Fruit fly (Drosophila melanogaster) whole organism, embryonic: ENCODE results near the gene Gr64b.

Experiments
- CG10209 ChIP-seq: fragments of 200-800 bp; sonication (Bioruptor generic); optimal IDR thresholded peaks from 3 replicates; lab custom pipeline; 2017; ENCODE audit warnings: missing biosample characterization, mild to moderate bottlenecking, missing genetic modification characterization, missing genetic modification reagents
- CG1024 ChIP-seq: fragments of 200-800 bp; sonication (Bioruptor generic); IDR thresholded peaks from 2 replicates; pipeline ENCODE4 v1.3.6; 2022; ENCODE audit warnings: missing biosample characterization, missing genetic modification characterization
- CG12071 ChIP-seq: fragments of 200-800 bp; sonication (Bioruptor generic); optimal IDR thresholded peaks from 3 replicates; lab custom pipeline; 2018; ENCODE audit warnings: missing biosample characterization, mild to moderate bottlenecking, missing genetic modification characterization
- CG14050 ChIP-seq: fragments of 200-800 bp; sonication (Bioruptor generic); IDR thresholded peaks from 3 replicates; pipeline ENCODE4 v1.3.6; 2022; ENCODE audit warnings: missing biosample characterization, missing genetic modification characterization
- CG14710 ChIP-seq: fragments of 200-800 bp; sonication (Bioruptor generic); optimal IDR thresholded peaks from 3 replicates; lab custom pipeline; 2019; ENCODE audit warnings: missing biosample characterization, mild to moderate bottlenecking, missing genetic modification characterization, moderate library complexity
- CG15073 ChIP-seq: fragments of 200-800 bp; sonication (Bioruptor generic); optimal IDR thresholded peaks from 2 replicates; lab custom pipeline; 2016; ENCODE audit warnings: missing biosample characterization, missing genetic modification characterization
- CG15514 ChIP-seq: fragments of 200-800 bp; sonication (Bioruptor generic); optimal IDR thresholded peaks from 3 replicates; lab custom pipeline; 2017; ENCODE audit warnings: missing biosample characterization, missing genetic modification characterization, mild to moderate bottlenecking, moderate library complexity, missing genetic modification reagents
- CG16779 ChIP-seq: fragments of 200-800 bp; sonication (Bioruptor generic); IDR thresholded peaks from 2 replicates; pipeline ENCODE4 v1.3.6; 2022; ENCODE audit warnings: missing biosample characterization, missing genetic modification characterization
- CG17186 ChIP-seq: fragments of 200-800 bp; sonication (Bioruptor generic); optimal IDR thresholded peaks from 3 replicates; lab custom pipeline; 2017; ENCODE audit warnings: missing biosample characterization, missing genetic modification reagents, missing genetic modification characterization
- CG18011 ChIP-seq: fragments of 200-800 bp; sonication (Bioruptor generic); optimal IDR thresholded peaks from 2 replicates; lab custom pipeline; 2017; ENCODE audit warnings: missing biosample characterization, missing genetic modification characterization, mild to moderate bottlenecking, moderate library complexity, missing genotype
- CG2120 ChIP-seq: fragments of 200-800 bp; sonication (Bioruptor generic); optimal IDR thresholded peaks from 3 replicates; lab custom pipeline; 2016; ENCODE audit warnings: missing biosample characterization, missing genetic modification characterization
- CG30403 ChIP-seq: fragments of 200-800 bp; sonication (Bioruptor generic); optimal IDR thresholded peaks from 3 replicates; lab custom pipeline; 2016; ENCODE audit warnings: missing biosample characterization, missing genetic modification characterization
- CG33557 ChIP-seq: fragments of 200-800 bp; sonication (Bioruptor generic); optimal IDR thresholded peaks from 2 replicates; lab custom pipeline; 2019; ENCODE audit warnings: missing biosample characterization, mild to moderate bottlenecking, missing genetic modification characterization, moderate library complexity
- CG34224 ChIP-seq: fragments of 200-800 bp; sonication (Bioruptor generic); IDR thresholded peaks from 3 replicates; pipeline ENCODE4 v1.3.6; 2022; ENCODE audit warnings: missing biosample characterization, missing genetic modification characterization; ENCODE audit not compliant: partially characterized antibody
- CG42726 ChIP-seq: fragments of 200-800 bp; sonication (Bioruptor generic); IDR thresholded peaks from 2 replicates; pipeline ENCODE4 v1.3.6; 2022; ENCODE audit warnings: missing biosample characterization, missing genetic modification characterization; ENCODE audit not compliant: partially characterized antibody
- CG4328 ChIP-seq: fragments of 200-800 bp; sonication (Bioruptor generic); optimal IDR thresholded peaks from 3 replicates; lab custom pipeline; 2017; ENCODE audit warnings: missing biosample characterization, missing genetic modification reagents, missing genetic modification characterization
- CG4404 ChIP-seq: fragments of 200-800 bp; sonication (Bioruptor generic); IDR thresholded peaks from 2 replicates; pipeline ENCODE4 v1.3.6; 2022; ENCODE audit warnings: missing biosample characterization, missing genetic modification characterization
- CG4730 ChIP-seq: fragments of 200-800 bp; sonication (Bioruptor generic); IDR thresholded peaks from 2 replicates; pipeline ENCODE4 v1.3.6; 2022; ENCODE audit warnings: missing biosample characterization, missing genetic modification characterization
- CG5953 ChIP-seq: fragments of 200-800 bp; sonication (Bioruptor generic); IDR thresholded peaks from 2 replicates; pipeline ENCODE4 v1.3.6; 2022; ENCODE audit warnings: missing biosample characterization, missing genetic modification characterization
- CG6654 ChIP-seq: fragments of 200-800 bp; sonication (Bioruptor generic); optimal IDR thresholded peaks from 2 replicates; lab custom pipeline; 2017; ENCODE audit warnings: missing biosample characterization, mild to moderate bottlenecking, missing genetic modification characterization
- CG7271 ChIP-seq: fragments of 200-800 bp; sonication (Bioruptor generic); optimal IDR thresholded peaks from 2 replicates; lab custom pipeline; 2018; ENCODE audit warnings: missing biosample characterization, mild to moderate bottlenecking, missing genetic modification characterization, moderate library complexity
- CG8281 ChIP-seq: fragments of 200-800 bp; sonication (Bioruptor generic); optimal IDR thresholded peaks from 2 replicates; lab custom pipeline; 2018; ENCODE audit warnings: missing biosample characterization, mild to moderate bottlenecking, missing genetic modification characterization, moderate library complexity
- CG9727 ChIP-seq: fragments of 200-800 bp; sonication (Bioruptor generic); optimal IDR thresholded peaks from 3 replicates; lab custom pipeline; 2017; ENCODE audit warnings: missing biosample characterization, mild to moderate bottlenecking, missing genetic modification characterization
- Dbx ChIP-seq: fragments of 200-800 bp; sonication (Bioruptor generic); IDR thresholded peaks from 3 replicates; pipeline ENCODE4 v1.3.6; 2022; ENCODE audit warnings: missing biosample characterization, missing genetic modification characterization
- Doc2 ChIP-seq: fragments of 200-800 bp; sonication (Bioruptor generic); IDR thresholded peaks from 2 replicates; pipeline ENCODE4 v1.3.6; 2022; ENCODE audit warnings: missing biosample characterization, missing genetic modification characterization
- Doc3 ChIP-seq: fragments of 200-800 bp; sonication (Bioruptor generic); IDR thresholded peaks from 3 replicates; pipeline ENCODE4 v1.3.6; 2022; ENCODE audit warnings: missing biosample characterization, missing genetic modification characterization; ENCODE audit not compliant: partially characterized antibody
- Ets97D ChIP-seq: fragments of 200-800 bp; sonication (Bioruptor generic); optimal IDR thresholded peaks from 3 replicates; lab custom pipeline; 2016; ENCODE audit warnings: missing biosample characterization, missing genetic modification characterization
- HLH54F ChIP-seq: fragments of 200-800 bp; sonication (Bioruptor generic); optimal IDR thresholded peaks from 3 replicates; lab custom pipeline; 2016; ENCODE audit warnings: missing biosample characterization, missing genetic modification characterization
- Hmr ChIP-seq: fragments of 200-800 bp; sonication (Bioruptor generic); optimal IDR thresholded peaks from 3 replicates; lab custom pipeline; 2017; ENCODE audit warnings: mild to moderate bottlenecking, missing biosample characterization, missing genetic modification reagents, missing genetic modification characterization
- MESR4 ChIP-seq: fragments of 200-800 bp; sonication (Bioruptor generic); optimal IDR thresholded peaks from 2 replicates; lab custom pipeline; 2018; ENCODE audit warnings: missing biosample characterization, mild to moderate bottlenecking, missing genetic modification characterization, moderate library complexity
- Rfx ChIP-seq: fragments of 200-800 bp; sonication (Bioruptor generic); IDR thresholded peaks from 2 replicates; pipeline ENCODE4 v1.3.6; 2022; ENCODE audit warnings: missing biosample characterization, missing genetic modification characterization
- Stat92E ChIP-seq, 3 experiments: fragments of >200 bp in 2 of 3; fragments of 200-800 bp in 1 of 3; sonication (Bioruptor generic) in 1 of 3; optimal IDR thresholded peaks; 2 replicates each; lab custom pipeline; 2017 to 2019; ENCODE audit warnings: missing biosample characterization in 3 of 3, missing genetic modification characterization in 3 of 3, mild to moderate bottlenecking in 1 of 3, moderate library complexity in 1 of 3
- bbx ChIP-seq: fragments of 200-800 bp; sonication (Bioruptor generic); IDR thresholded peaks from 2 replicates; pipeline ENCODE4 v1.3.6; 2022; ENCODE audit warnings: missing biosample characterization, missing genetic modification characterization; ENCODE audit not compliant: partially characterized antibody
- cg ChIP-seq: fragments of 200-800 bp; sonication (Bioruptor generic); optimal IDR thresholded peaks from 3 replicates; lab custom pipeline; 2019; ENCODE audit warnings: missing biosample characterization, mild to moderate bottlenecking, missing genetic modification characterization, moderate library complexity
- crp ChIP-seq, 2 experiments: fragments of 200-800 bp; sonication (Bioruptor generic); optimal IDR thresholded peaks; 2 replicates in 1 of 2; 3 replicates in 1 of 2; lab custom pipeline; 2017; ENCODE audit warnings: missing biosample characterization in 2 of 2, missing genetic modification characterization in 2 of 2, mild to moderate bottlenecking in 1 of 2, moderate library complexity in 1 of 2
- dmrt99B ChIP-seq: fragments of 200-800 bp; sonication (Bioruptor generic); optimal IDR thresholded peaks from 2 replicates; lab custom pipeline; 2018; ENCODE audit warnings: missing biosample characterization, mild to moderate bottlenecking, missing genetic modification characterization, moderate library complexity
- eyg ChIP-seq: fragments of 200-800 bp; sonication (Bioruptor generic); optimal IDR thresholded peaks from 3 replicates; lab custom pipeline; 2016; ENCODE audit warnings: missing biosample characterization, missing genetic modification characterization
- ftz-f1 ChIP-seq: fragments of 200-800 bp; sonication (Bioruptor generic); optimal IDR thresholded peaks from 2 replicates; lab custom pipeline; 2016; ENCODE audit warnings: missing biosample characterization, missing genetic modification characterization
- h ChIP-seq: fragments of >200 bp; optimal IDR thresholded peaks from 2 replicates; lab custom pipeline; 2017
- hkb ChIP-seq, 2 experiments: fragments of 200-800 bp in 1 of 2; fragments of >200 bp in 1 of 2; sonication (Bioruptor generic) in 1 of 2; IDR thresholded peaks in 1 of 2; optimal IDR thresholded peaks in 1 of 2; 2 replicates each; pipeline versions ENCODE4 v1.3.6 to Lab custom; 2017 to 2022; ENCODE audit warnings: missing biosample characterization in 1 of 2, missing genetic modification characterization in 1 of 2
- knrl ChIP-seq: fragments of 200-800 bp; sonication (Bioruptor generic); IDR thresholded peaks from 3 replicates; pipeline ENCODE4 v1.3.6; 2022; ENCODE audit warnings: missing biosample characterization, missing genetic modification characterization; ENCODE audit not compliant: partially characterized antibody
- mam ChIP-seq: fragments of 200-800 bp; sonication (Bioruptor generic); optimal IDR thresholded peaks from 3 replicates; lab custom pipeline; 2016; ENCODE audit warnings: missing biosample characterization, missing genetic modification characterization
- onecut ChIP-seq: fragments of 200-800 bp; sonication (Bioruptor generic); IDR thresholded peaks from 2 replicates; pipeline ENCODE4 v1.3.6; 2022; ENCODE audit warnings: missing biosample characterization, missing genetic modification characterization
- ranshi ChIP-seq: fragments of 200-800 bp; sonication (Bioruptor generic); IDR thresholded peaks from 2 replicates; pipeline ENCODE4 v1.3.6; 2022; ENCODE audit warnings: missing biosample characterization, missing genetic modification characterization
- run ChIP-seq: fragments of 200-800 bp; sonication (Bioruptor generic); optimal IDR thresholded peaks from 3 replicates; lab custom pipeline; 2018; ENCODE audit warnings: missing biosample characterization, mild to moderate bottlenecking, missing genetic modification characterization
- sim ChIP-seq: fragments of 200-800 bp; sonication (Bioruptor generic); IDR thresholded peaks from 2 replicates; pipeline ENCODE4 v1.3.6; 2022; ENCODE audit warnings: missing biosample characterization, missing genetic modification characterization
- stwl ChIP-seq: fragments of 200-800 bp; sonication (Bioruptor generic); optimal IDR thresholded peaks from 3 replicates; lab custom pipeline; 2018; ENCODE audit warnings: missing biosample characterization, mild to moderate bottlenecking, missing genetic modification characterization, moderate library complexity
- z ChIP-seq: fragments of 200-800 bp; sonication (Bioruptor generic); IDR thresholded peaks from 3 replicates; pipeline ENCODE4 v1.3.6; 2022; ENCODE audit warnings: missing biosample characterization, missing genetic modification characterization
- zfh2 ChIP-seq: fragments of 200-800 bp; sonication (Bioruptor generic); optimal IDR thresholded peaks from 2 replicates; lab custom pipeline; 2016; ENCODE audit warnings: missing biosample characterization, missing genetic modification characterization

The Gr64b gene

DNA sequence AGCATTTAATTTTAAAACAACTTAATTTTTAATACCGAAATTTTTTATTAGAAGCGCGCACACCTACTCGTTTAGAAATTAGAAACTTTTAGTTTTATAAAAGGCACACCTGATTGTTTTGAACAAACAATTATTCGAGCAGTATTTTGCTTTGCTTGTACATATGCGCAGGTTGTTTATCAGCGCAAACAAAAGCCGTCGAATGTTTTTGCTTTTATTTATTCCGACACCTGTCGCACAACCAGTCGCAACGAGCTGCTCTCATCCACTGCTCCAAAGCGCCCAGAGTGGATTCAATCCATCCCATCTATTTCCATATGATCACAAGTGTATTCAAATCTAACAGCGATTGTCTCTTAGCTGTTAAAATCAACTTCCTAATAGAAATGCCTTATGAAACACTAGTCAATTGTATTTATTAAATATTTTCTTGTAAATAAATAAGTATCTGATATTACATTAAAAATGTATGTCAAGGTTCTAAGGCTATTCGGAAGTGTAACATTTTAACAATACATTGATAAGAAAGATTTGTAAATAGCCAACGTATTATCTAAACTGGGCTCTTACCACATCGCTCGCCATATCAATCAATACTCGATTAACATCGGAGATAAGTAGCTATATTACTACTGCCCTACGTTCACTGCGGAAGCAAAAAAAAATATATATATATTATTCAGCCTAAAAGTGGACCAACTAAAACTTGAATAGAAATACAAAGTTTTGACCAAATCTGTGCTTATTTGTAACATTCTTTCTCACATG, 2.5 kb upstream of the Gr64b start, which contains the start of gene CG11594 (continued):
- TF ChIP-seq Doc2 (GFP tag; lab: Robert Waterston, UW) (no peak), dmrt99B (tag; lab: Kevin White, UChicago) (no peak), zfh2 (GFP tag; lab: Kevin White, UChicago) (no peak), CG30403 (GFP tag; lab: Kevin White, UChicago) (no peak), onecut (GFP tag; lab: Robert Waterston, UW) (no peak), CG12071 (peak; percentile 54), CG6654 (GFP tag; lab: Kevin White, UChicago) (no peak), CG1024 (GFP tag; lab: Robert Waterston, UW) (no peak), CG4404 (GFP tag; lab: Robert Waterston, UW) (no peak), CG33557 (GFP tag; lab: Kevin White, UChicago) (no peak), stwl (tag; lab: Kevin White, UChicago) (no peak), Hmr (GFP tag; lab: Kevin White, UChicago) (peak; percentile 68), hkb (optimal IDR thresholded peaks at IDR 0.05; lab: Kevin White, UChicago) (no peak), hkb (GFP tag; IDR thresholded peaks at IDR 0.05; lab: Robert Waterston, UW) (no peak), CG4730 (GFP tag; lab: Robert Waterston, UW) (no peak), crp (GFP tag; optimal IDR thresholded peaks at IDR 0.05; lab: Kevin White, UChicago) (no peak), mam (GFP tag; lab: Kevin White, UChicago) (no peak), h (lab: Kevin White, UChicago) (no peak), CG16779 (no peak), CG14050 (GFP tag; lab: Robert Waterston, UW) (no peak), CG18011 (GFP tag; lab: Kevin White, UChicago) (no peak), bbx (GFP tag; lab: Robert Waterston, UW) (no peak), CG14710 (tag; lab: Kevin White, UChicago) (no peak), CG4328 (GFP tag; lab: Kevin White, UChicago) (no peak), Dbx (GFP tag; lab: Robert Waterston, UW) (peak; percentile 36; the same call in 1 of the 3 replicates), ftz-f1 (GFP tag; lab: Kevin White, UChicago) (no peak), CG7271 (no peak), ranshi (peak; percentile 46; the same call in 1 of the 2 replicates), CG34224 (GFP tag; lab: Robert Waterston, UW) (no peak), CG15514 (GFP tag; lab: Kevin White, UChicago) (peak; percentile 65), HLH54F (GFP tag; lab: Kevin White, UChicago) (no peak), Doc3 (GFP tag; lab: Robert Waterston, UW) (no peak), z (GFP tag; lab: Robert Waterston, UW) (no peak), eyg (GFP tag; lab: Kevin White, UChicago) (peak; percentile 25), cg (GFP tag; lab: Kevin White, UChicago) (no peak), sim (GFP tag; lab: Robert Waterston, UW) (no peak), CG9727 (GFP tag; lab: Kevin White, UChicago) (peak; percentile 27), Stat92E (GFP tag; optimal IDR thresholded peaks at IDR 0.05; lab: Kevin White, UChicago) (no peak), CG5953 (GFP tag; lab: Robert Waterston, UW) (no peak), Ets97D (no peak), CG10209 (GFP tag; lab: Kevin White, UChicago) (peak; percentile 42), CG15073 (GFP tag; lab: Kevin White, UChicago) (no peak), CG2120 (GFP tag; lab: Kevin White, UChicago) (peak; percentile 26), run (tag; lab: Kevin White, UChicago) (no peak), knrl (GFP tag; lab: Robert Waterston, UW) (no peak), CG42726 (GFP tag; lab: Robert Waterston, UW) (no peak), CG8281 (tag; lab: Kevin White, UChicago) (peak; percentile 19), Rfx (GFP tag; lab: Robert Waterston, UW) (peak; percentile 58), MESR4 (GFP tag; lab: Kevin White, UChicago) (no peak), CG17186 (GFP tag; lab: Kevin White, UChicago) (no peak)
